Worm (Caenorhabditis elegans): ENCODE data around the gene fat-3.

DNA sequence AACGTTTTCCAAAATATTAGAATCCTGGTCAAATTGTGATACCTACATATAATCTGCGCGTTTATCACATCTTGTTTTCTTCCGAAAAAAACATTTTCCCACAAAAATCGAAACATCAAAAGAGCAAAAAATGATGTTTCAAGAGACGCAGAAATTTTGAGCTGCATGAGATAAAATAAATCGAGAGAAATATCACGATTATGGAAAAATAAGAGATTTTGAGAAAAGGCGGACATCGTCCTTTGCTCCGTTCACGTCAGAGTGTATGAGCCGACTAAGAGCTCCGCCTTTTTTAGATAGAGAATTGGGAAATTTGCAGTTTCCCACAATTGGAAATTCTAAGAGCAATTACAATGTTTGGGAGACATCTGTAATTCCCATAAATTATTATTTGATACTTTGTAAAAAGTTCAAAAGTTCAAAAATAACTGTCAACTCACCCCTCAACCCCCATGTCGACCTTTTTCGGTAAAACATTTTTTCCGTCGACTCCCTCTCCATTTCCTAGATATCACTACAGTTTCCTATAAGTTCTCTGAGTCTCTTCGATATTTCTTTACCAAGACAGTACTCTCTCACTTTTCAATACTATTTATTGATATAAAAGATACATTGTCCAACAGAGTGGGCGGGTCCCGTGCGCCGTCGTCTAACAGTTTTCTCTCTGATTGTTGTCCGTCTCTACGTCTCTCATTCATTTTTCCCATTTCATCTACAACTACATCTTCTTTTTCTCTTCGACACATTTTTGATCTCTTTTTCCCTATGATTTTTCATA, 46.0 kb upstream of the fat-3 start:
- TF ChIP-seq ama-1 (optimal IDR thresholded peaks at IDR 0.05) (no peak), egl-27 (tag; optimal IDR thresholded peaks at IDR 0.05) (no peak), mep-1 (tag; optimal IDR thresholded peaks at IDR 0.05) (peak; percentile 39), dpl-1 (GFP tag; optimal IDR thresholded peaks at IDR 0.05) (no peak), snpc-4 (tag; optimal IDR thresholded peaks at IDR 0.05) (no peak), dve-1 (tag; optimal IDR thresholded peaks at IDR 0.05; ENCODE audit: insufficient read depth) (peak; percentile 89), php-3 (GFP tag; IDR thresholded peaks at IDR 0.05) (no peak)
